Worm (Caenorhabditis elegans) whole organism, L1 larva: ENCODE data around the gene Y82E9BR.14.

Experiments used
- ama-1 ChIP-seq: fragments of 150-350 bp; optimal IDR thresholded peaks from 2 replicates; lab custom pipeline; 2014
- egl-27 ChIP-seq, 2 experiments: fragments of 150-350 bp in 1 of 2; sonication (generic microtip); optimal IDR thresholded peaks; 3 replicates each; lab custom pipeline; 2017 to 2018; ENCODE audit warnings: missing biosample characterization in 2 of 2, missing genetic modification characterization in 2 of 2, missing genetic modification reagents in 2 of 2
- isw-1 ChIP-seq: fragments of 200-800 bp; sonication (Bioruptor generic); IDR thresholded peaks from 2 replicates; pipeline ENCODE4 v1.3.6; 2022; ENCODE audit warnings: missing genetic modification characterization, missing compliant biosample characterization
- lin-39 ChIP-seq: fragments of 150-350 bp; optimal IDR thresholded peaks from 2 replicates; lab custom pipeline; 2014; ENCODE audit warnings: missing biosample characterization, missing genetic modification reagents, missing genetic modification characterization
- skn-1 ChIP-seq: fragments of 150-350 bp; optimal IDR thresholded peaks from 2 replicates; lab custom pipeline; 2014; ENCODE audit warnings: missing biosample characterization, missing genetic modification characterization
- sox-4 ChIP-seq: sonication (generic microtip); optimal IDR thresholded peaks from 2 replicates; lab custom pipeline; 2016; ENCODE audit warnings: missing genetic modification characterization, missing compliant biosample characterization
- tbx-2 ChIP-seq: sonication (generic microtip); optimal IDR thresholded peaks from 2 replicates; lab custom pipeline; 2016; ENCODE audit warnings: missing genetic modification characterization, missing compliant biosample characterization
- vab-15 ChIP-seq: sonication (generic microtip); optimal IDR thresholded peaks from 2 replicates; lab custom pipeline; 2017; ENCODE audit warnings: missing genotype, mild to moderate bottlenecking, missing genetic modification characterization, missing compliant biosample characterization

DNA sequence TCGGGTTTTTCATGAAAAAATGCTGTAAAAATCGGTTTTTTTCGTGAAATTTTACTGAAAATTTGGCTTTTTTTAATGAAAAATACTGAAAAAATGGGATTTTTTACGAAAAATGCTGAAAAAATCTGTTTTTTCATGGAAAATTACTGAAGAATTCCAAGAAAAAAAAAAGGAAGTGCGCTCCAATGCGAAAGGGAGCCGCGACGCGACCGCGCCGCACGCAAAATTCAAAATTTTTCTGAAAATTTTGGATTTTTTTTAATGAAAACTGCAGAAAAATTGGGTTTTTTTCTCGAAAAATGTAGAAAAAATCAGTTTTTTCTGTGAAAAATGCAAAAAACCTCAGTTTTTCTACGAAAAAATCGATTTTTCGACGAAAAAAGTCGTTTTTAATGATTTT, 2.7 kb upstream of the Y82E9BR.14 start:
- TF ChIP-seq ama-1 (lab: Kevin White, UChicago), result no peak
- no peak for TF ChIP-seq lin-39
- no peak for TF ChIP-seq egl-27 (tag; optimal IDR thresholded peaks at IDR 0.05; lab: Kevin White, UChicago)
- no peak for TF ChIP-seq sox-4 (tag; lab: Kevin White, UChicago)
- no peak for TF ChIP-seq skn-1
- TF ChIP-seq isw-1 (GFP tag; lab: Robert Waterston, UW), result no peak
- TF ChIP-seq tbx-2 (tag; lab: Kevin White, UChicago), result no peak
- no peak for TF ChIP-seq vab-15 (tag; lab: Kevin White, UChicago)
